Worm (Caenorhabditis elegans): ENCODE measurements around the gene F07E5.13.

ce11 chrII:2012698-2013097 is 51.2 kb downstream of the F07E5.13 start, which contains the start of gene F59H6.15:
- TF ChIP-seq flt-1 (GFP tag; IDR thresholded peaks at IDR 0.05), result no peak
- TF ChIP-seq ztf-23 (GFP tag; IDR thresholded peaks at IDR 0.05), result no peak
- TF ChIP-seq klf-2 (GFP tag; conservative IDR thresholded peaks at IDR 0.05), result no peak
- no peak for TF ChIP-seq cog-1 (tag; optimal IDR thresholded peaks at IDR 0.05)
